Fruit fly (Drosophila melanogaster): Measurements from ENCODE around the gene CG31036.
"Not testable (repeated sequence)": the region's sequence is repeated elsewhere in the genome, so short reads cannot be mapped to it uniquely, and the experiment has no call there.

The CG31036 gene

dm6 chr3R:29876733-29877193 is 31.1 kb upstream of the CG31036 start, which contains the start of gene CG31038:
Gene CG31038, plus strand, starts transcription at chr3R:29877059.
- TF ChIP-seq insv (optimal IDR thresholded peaks at IDR 0.05): no peak
- TF ChIP-seq Myc (optimal IDR thresholded peaks at IDR 0.05): no peak
- no peak for TF ChIP-seq psq (optimal IDR thresholded peaks at IDR 0.05)
- no peak for TF ChIP-seq h (optimal IDR thresholded peaks at IDR 0.05)
- no peak for TF ChIP-seq ttk (optimal IDR thresholded peaks at IDR 0.05)
- no peak for TF ChIP-seq Sin3A (optimal IDR thresholded peaks at IDR 0.05)

DNA sequence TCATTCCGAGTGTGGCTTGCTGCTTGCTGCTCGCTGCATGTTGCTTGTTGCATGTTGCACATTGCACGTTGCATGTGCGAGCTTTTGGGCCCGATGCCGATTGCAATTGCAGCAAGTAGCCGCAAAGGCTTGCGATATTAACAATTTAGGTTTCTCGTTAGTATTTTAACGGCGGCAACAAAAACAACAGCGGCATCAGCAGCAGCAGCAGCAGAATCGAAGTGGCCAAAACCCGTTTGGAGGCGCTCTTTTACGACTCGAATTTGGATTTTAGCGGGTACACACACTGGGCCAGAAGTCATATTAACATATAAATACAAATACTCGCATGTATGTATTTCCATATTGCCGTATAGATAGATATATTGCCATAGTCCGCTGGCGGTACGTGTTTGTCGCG is 27.6 kb upstream of the CG31036 start:
- TF ChIP-seq Myc (optimal IDR thresholded peaks at IDR 0.05) (no peak), psq (optimal IDR thresholded peaks at IDR 0.05) (no peak), Sin3A (optimal IDR thresholded peaks at IDR 0.05) (no peak), h (optimal IDR thresholded peaks at IDR 0.05) (no peak), insv (optimal IDR thresholded peaks at IDR 0.05) (no peak), ttk (optimal IDR thresholded peaks at IDR 0.05) (no peak)

dm6 chr3R:29891183-29891582 is 16.7 kb upstream of the CG31036 start:
- TF ChIP-seq ttk (optimal IDR thresholded peaks at IDR 0.05): no peak
- TF ChIP-seq Sin3A (optimal IDR thresholded peaks at IDR 0.05): no peak
- no peak for TF ChIP-seq Myc (optimal IDR thresholded peaks at IDR 0.05)
- no peak for TF ChIP-seq h (optimal IDR thresholded peaks at IDR 0.05)
- TF ChIP-seq psq (optimal IDR thresholded peaks at IDR 0.05): no peak
- TF ChIP-seq insv (optimal IDR thresholded peaks at IDR 0.05): no peak

DNA sequence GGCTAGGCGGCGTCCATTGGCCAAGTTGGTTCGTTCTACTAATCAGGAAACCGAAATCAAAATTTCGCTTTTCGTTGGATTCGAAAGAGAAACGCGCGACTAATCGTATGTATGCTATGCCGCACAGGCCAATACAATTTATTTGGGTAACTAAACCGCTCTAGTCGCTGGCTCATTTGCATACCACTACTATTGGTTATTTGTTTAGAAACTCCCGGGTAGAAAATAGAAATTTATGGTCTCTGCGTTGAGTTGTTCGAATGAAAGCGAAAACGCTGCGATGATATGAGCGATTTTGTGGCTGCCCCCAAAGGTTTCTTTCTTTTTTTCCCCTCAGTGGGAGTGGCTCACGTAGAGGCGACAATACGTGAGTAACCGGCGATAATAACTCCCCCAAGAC is 14.9 kb upstream of the CG31036 start:
- no peak for TF ChIP-seq psq (optimal IDR thresholded peaks at IDR 0.05)
- TF ChIP-seq Myc (optimal IDR thresholded peaks at IDR 0.05): no peak
- no peak for TF ChIP-seq insv (optimal IDR thresholded peaks at IDR 0.05)
- no peak for TF ChIP-seq h (optimal IDR thresholded peaks at IDR 0.05)
- no peak for TF ChIP-seq ttk (optimal IDR thresholded peaks at IDR 0.05)
- no peak for TF ChIP-seq Sin3A (optimal IDR thresholded peaks at IDR 0.05)

DNA sequence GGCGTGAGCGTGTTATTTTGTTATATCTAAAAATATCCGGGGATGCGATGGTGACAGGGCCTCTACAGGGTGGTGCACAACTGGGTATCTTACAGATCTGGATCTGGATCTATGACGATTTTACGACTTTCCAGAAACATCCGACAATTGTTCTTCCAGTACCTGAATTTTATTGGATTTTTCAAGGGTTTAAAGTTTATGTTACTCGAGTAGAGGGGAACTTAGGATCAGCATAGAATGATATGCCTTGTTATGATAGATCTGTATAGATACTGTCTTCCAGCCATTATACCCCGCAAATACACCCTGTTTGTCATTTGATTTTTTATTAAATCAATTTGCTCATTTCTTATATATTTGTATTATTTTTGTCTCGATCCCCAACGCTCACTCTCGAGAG is 13.5 kb upstream of the CG31036 start:
- TF ChIP-seq ttk (optimal IDR thresholded peaks at IDR 0.05): no peak
- TF ChIP-seq insv (optimal IDR thresholded peaks at IDR 0.05): no peak
- no peak for TF ChIP-seq psq (optimal IDR thresholded peaks at IDR 0.05)
- TF ChIP-seq Myc (optimal IDR thresholded peaks at IDR 0.05): no peak
- TF ChIP-seq h (optimal IDR thresholded peaks at IDR 0.05): no peak
- no peak for TF ChIP-seq Sin3A (optimal IDR thresholded peaks at IDR 0.05)

- no peak for TF ChIP-seq insv (optimal IDR thresholded peaks at IDR 0.05)
- TF ChIP-seq Sin3A (optimal IDR thresholded peaks at IDR 0.05): no peak
- no peak for TF ChIP-seq ttk (optimal IDR thresholded peaks at IDR 0.05)
- TF ChIP-seq Myc (optimal IDR thresholded peaks at IDR 0.05): no peak
- no peak for TF ChIP-seq psq (optimal IDR thresholded peaks at IDR 0.05)
These were observed 9.3 kb upstream of the CG31036 start for dm6 chr3R:29898588-29898987.

dm6 chr3R:29899635-29900034 is 8.3 kb upstream of the CG31036 start:
- TF ChIP-seq Myc (optimal IDR thresholded peaks at IDR 0.05) (no peak), insv (optimal IDR thresholded peaks at IDR 0.05) (no peak), Sin3A (optimal IDR thresholded peaks at IDR 0.05) (no peak), psq (optimal IDR thresholded peaks at IDR 0.05) (no peak), h (optimal IDR thresholded peaks at IDR 0.05) (no peak), ttk (optimal IDR thresholded peaks at IDR 0.05) (no peak)

- no peak for TF ChIP-seq ttk (optimal IDR thresholded peaks at IDR 0.05)
- no peak for TF ChIP-seq Myc (optimal IDR thresholded peaks at IDR 0.05)
- no peak for TF ChIP-seq Sin3A (optimal IDR thresholded peaks at IDR 0.05)
- no peak for TF ChIP-seq insv (optimal IDR thresholded peaks at IDR 0.05)
- no peak for TF ChIP-seq psq (optimal IDR thresholded peaks at IDR 0.05)
- TF ChIP-seq h (optimal IDR thresholded peaks at IDR 0.05): no peak
These were observed 4.0 kb upstream of the CG31036 start, which contains the start of gene CG15517 for dm6 chr3R:29903775-29904356. Gene CG15517, minus strand, starts transcription at chr3R:29903825.

- no peak for TF ChIP-seq Sin3A (optimal IDR thresholded peaks at IDR 0.05)
- TF ChIP-seq insv (optimal IDR thresholded peaks at IDR 0.05): no peak
- TF ChIP-seq ttk (optimal IDR thresholded peaks at IDR 0.05): no peak
- no peak for TF ChIP-seq h (optimal IDR thresholded peaks at IDR 0.05)
- TF ChIP-seq Myc (optimal IDR thresholded peaks at IDR 0.05): no peak
- TF ChIP-seq psq (optimal IDR thresholded peaks at IDR 0.05): no peak
These were observed 2.7 kb upstream of the CG31036 start, which contains the start of gene CG15515 for dm6 chr3R:29905164-29905563. Gene CG15515, plus strand, starts transcription at chr3R:29905464.

DNA sequence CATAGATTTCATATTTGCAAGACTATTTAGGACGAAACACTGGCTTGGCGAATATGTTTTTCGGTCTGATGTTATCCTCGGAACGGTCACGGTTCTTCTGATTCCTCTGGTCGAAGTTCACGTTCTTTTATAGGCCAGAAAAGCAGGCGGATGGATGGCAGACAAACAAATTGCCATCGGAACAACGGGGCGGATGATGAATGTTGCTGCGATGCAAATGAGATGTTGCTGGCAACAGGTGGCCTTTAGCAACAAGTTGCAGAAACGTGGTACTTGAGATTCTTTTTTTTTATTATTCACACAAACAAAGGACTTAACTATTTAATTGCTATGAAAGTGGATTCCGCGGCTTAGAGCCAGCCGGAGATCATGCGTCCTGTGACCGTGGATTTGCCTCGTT is 6.3 kb downstream of the CG31036 start, which contains the start of gene Capa:
Gene Capa, minus strand, starts transcription at position 101 of the 400 bp plus-strand sequence.
- TF ChIP-seq insv (optimal IDR thresholded peaks at IDR 0.05): no peak
- TF ChIP-seq ttk (optimal IDR thresholded peaks at IDR 0.05): no peak
- no peak for TF ChIP-seq Myc (optimal IDR thresholded peaks at IDR 0.05)
- TF ChIP-seq Sin3A (optimal IDR thresholded peaks at IDR 0.05): no peak
- TF ChIP-seq psq (optimal IDR thresholded peaks at IDR 0.05): no peak
- no peak for TF ChIP-seq h (optimal IDR thresholded peaks at IDR 0.05)

DNA sequence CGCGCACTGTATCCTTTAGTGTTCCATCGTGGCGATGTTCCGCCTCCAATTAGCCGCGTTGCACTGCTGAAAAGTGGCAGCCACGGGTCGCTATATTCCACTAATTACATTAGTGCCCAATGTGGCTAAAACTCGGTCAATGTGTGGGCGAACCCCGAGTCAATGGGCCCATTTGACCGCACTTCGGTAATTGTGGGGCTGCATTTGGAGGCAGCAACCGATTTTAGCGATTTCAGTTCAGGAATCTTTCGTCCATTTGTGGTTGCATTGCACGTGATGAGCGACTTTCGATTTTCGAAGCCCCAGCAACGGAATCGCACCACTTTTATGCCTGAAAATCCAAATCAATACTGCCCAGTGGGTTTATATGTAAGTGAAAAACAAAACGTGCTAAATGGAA is 12.3 kb downstream of the CG31036 start, which contains the start of gene trp:
Gene trp, minus strand, starts transcription at position 101 of the 400 bp plus-strand sequence.
- TF ChIP-seq Sin3A (optimal IDR thresholded peaks at IDR 0.05) (no peak), h (optimal IDR thresholded peaks at IDR 0.05) (no peak), Myc (optimal IDR thresholded peaks at IDR 0.05) (no peak)

DNA sequence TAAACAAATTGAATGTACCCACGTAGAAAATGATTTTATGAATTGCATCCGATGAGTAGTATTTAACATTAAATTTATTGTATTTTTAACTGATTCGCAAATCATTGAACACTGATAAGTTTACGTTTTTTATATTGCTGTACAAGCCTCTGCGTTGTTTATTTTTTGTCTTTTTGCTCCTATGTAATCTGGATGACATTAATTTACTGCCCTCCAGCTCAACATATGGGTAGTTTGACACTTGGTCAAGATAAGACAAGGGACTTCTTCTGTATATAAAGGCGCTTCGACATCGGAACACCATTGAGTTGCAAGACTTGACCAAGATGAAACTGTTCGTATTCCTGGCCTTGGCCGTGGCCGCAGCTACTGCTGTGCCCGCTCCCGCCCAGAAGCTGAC is 14.0 kb downstream of the CG31036 start, which contains the start of gene Jon99Ciii:
Gene Jon99Ciii, plus strand, starts transcription at position 301 of the 400 bp plus-strand sequence.
- TF ChIP-seq Sin3A, psq, insv (optimal IDR thresholded peaks at IDR 0.05): not testable (repeated sequence)

DNA sequence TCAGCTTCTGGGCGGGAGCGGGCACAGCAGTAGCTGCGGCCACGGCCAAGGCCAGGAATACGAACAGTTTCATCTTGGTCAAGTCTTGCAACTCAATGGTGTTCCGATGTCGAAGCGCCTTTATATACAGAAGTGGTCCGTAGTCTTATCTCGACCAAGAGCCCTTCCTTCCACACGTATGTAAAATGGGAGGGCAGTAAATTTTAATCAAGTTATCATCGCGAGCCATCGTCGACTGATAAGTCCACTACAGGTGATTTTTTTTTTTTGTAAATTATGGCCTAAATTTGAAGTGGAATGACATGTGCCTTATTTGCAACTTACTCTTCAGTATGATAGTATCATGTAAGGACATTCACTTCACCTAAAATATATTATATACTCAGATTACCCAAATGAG is 16.6 kb downstream of the CG31036 start, which contains the start of gene Jon99Cii:
Gene Jon99Cii, minus strand, starts transcription at position 101 of the 400 bp plus-strand sequence.
- TF ChIP-seq Myc, Sin3A, insv (optimal IDR thresholded peaks at IDR 0.05): not testable (repeated sequence)
